Worm (Caenorhabditis elegans) whole organism, L2 larva: ENCODE data around the gene hcp-1.

ENCODE experiments used
- C34F6.9 ChIP-seq: fragments of 150-350 bp; optimal IDR thresholded peaks from 2 replicates; lab custom pipeline; 2014; ENCODE audit warnings: missing biosample characterization, missing genetic modification characterization
- F13H6.1 ChIP-seq: sonication (generic microtip); optimal IDR thresholded peaks from 2 replicates; lab custom pipeline; 2016; ENCODE audit warnings: missing genetic modification characterization, missing compliant biosample characterization
- R02D3.7 ChIP-seq: fragments of 150-350 bp; optimal IDR thresholded peaks from 2 replicates; lab custom pipeline; 2014; ENCODE audit warnings: missing biosample characterization, missing genetic modification characterization
- Y55F3AM.14 ChIP-seq: fragments of 200-800 bp; sonication (Bioruptor generic); optimal IDR thresholded peaks from 2 replicates; lab custom pipeline; 2018; ENCODE audit warnings: mild to moderate bottlenecking, missing genetic modification characterization, missing compliant biosample characterization
- ZK546.5 ChIP-seq: sonication (generic microtip); optimal IDR thresholded peaks from 2 replicates; lab custom pipeline; 2017; ENCODE audit warnings: missing biosample characterization, missing genetic modification characterization
- alr-1 ChIP-seq: fragments of 150-350 bp; optimal IDR thresholded peaks from 2 replicates; lab custom pipeline; 2014; ENCODE audit warnings: missing biosample characterization, missing genetic modification characterization
- ama-1 ChIP-seq: fragments of 150-350 bp; optimal IDR thresholded peaks from 2 replicates; lab custom pipeline; 2018; ENCODE audit warnings: inconsistent platforms
- blmp-1 ChIP-seq: sonication (generic microtip); optimal IDR thresholded peaks from 2 replicates; lab custom pipeline; 2017; ENCODE audit warnings: missing genetic modification characterization, mild to moderate bottlenecking, missing compliant biosample characterization, antibody characterized with exemption, moderate library complexity; ENCODE audit not compliant: insufficient read depth
- crh-2 ChIP-seq: sonication (generic microtip); optimal IDR thresholded peaks from 2 replicates; lab custom pipeline; 2017; ENCODE audit warnings: missing biosample characterization, missing genetic modification characterization
- dmd-4 ChIP-seq: sonication (generic microtip); optimal IDR thresholded peaks from 2 replicates; lab custom pipeline; 2017; ENCODE audit warnings: missing biosample characterization, missing genetic modification characterization
- egl-27 ChIP-seq: sonication (generic microtip); optimal IDR thresholded peaks from 3 replicates; lab custom pipeline; 2017; ENCODE audit warnings: missing biosample characterization, missing genetic modification reagents, missing genetic modification characterization
- elt-1 ChIP-seq: fragments of 150-350 bp; optimal IDR thresholded peaks from 2 replicates; lab custom pipeline; 2014; ENCODE audit warnings: missing biosample characterization, missing genetic modification characterization
- elt-3 ChIP-seq: sonication (generic microtip); optimal IDR thresholded peaks from 2 replicates; lab custom pipeline; 2017; ENCODE audit warnings: missing biosample characterization, missing genetic modification characterization
- fos-1 ChIP-seq: fragments of 150-350 bp; optimal IDR thresholded peaks from 2 replicates; lab custom pipeline; 2014; ENCODE audit warnings: missing biosample characterization, missing genetic modification characterization
- gmeb-1 ChIP-seq: fragments of 150-350 bp; optimal IDR thresholded peaks from 2 replicates; lab custom pipeline; 2014; ENCODE audit warnings: missing biosample characterization, missing genetic modification characterization
- lin-11 ChIP-seq: fragments of 150-350 bp; sonication (generic microtip); optimal IDR thresholded peaks from 2 replicates; lab custom pipeline; 2014; ENCODE audit warnings: missing biosample characterization, missing genetic modification characterization, inconsistent platforms, mixed read lengths
- lin-39 ChIP-seq: fragments of 150-350 bp; optimal IDR thresholded peaks from 2 replicates; lab custom pipeline; 2014; ENCODE audit warnings: missing biosample characterization, missing genetic modification reagents, missing genetic modification characterization
- lsy-2 ChIP-seq, 2 experiments: fragments of 150-350 bp in 1 of 2; sonication (generic microtip) in 1 of 2; optimal IDR thresholded peaks; 2 replicates each; lab custom pipeline; 2014 to 2017; ENCODE audit warnings: missing biosample characterization in 2 of 2, missing genetic modification characterization in 2 of 2
- mbf-1 ChIP-seq: sonication (generic microtip); optimal IDR thresholded peaks from 2 replicates; lab custom pipeline; 2017; ENCODE audit warnings: missing biosample characterization, missing genetic modification characterization
- nhr-10 ChIP-seq: sonication (generic microtip); optimal IDR thresholded peaks from 2 replicates; lab custom pipeline; 2017; ENCODE audit warnings: missing biosample characterization, missing genetic modification characterization
- nhr-11 ChIP-seq: fragments of 150-350 bp; optimal IDR thresholded peaks from 2 replicates; lab custom pipeline; 2014; ENCODE audit warnings: missing biosample characterization, missing genetic modification characterization
- nhr-12 ChIP-seq: fragments of 150-350 bp; optimal IDR thresholded peaks from 2 replicates; lab custom pipeline; 2014; ENCODE audit warnings: missing biosample characterization, missing genetic modification characterization
- nhr-21 ChIP-seq: fragments of 150-350 bp; optimal IDR thresholded peaks from 2 replicates; lab custom pipeline; 2014; ENCODE audit warnings: missing biosample characterization, missing genetic modification characterization
- nhr-23 ChIP-seq: fragments of 150-350 bp; optimal IDR thresholded peaks from 2 replicates; lab custom pipeline; 2014; ENCODE audit warnings: missing biosample characterization, missing genetic modification reagents, missing genetic modification characterization
- nhr-6 ChIP-seq: fragments of 150-350 bp; optimal IDR thresholded peaks from 2 replicates; lab custom pipeline; 2014; ENCODE audit warnings: missing biosample characterization, missing genetic modification characterization
- sem-4 ChIP-seq: fragments of 150-350 bp; optimal IDR thresholded peaks from 2 replicates; lab custom pipeline; 2014; ENCODE audit warnings: missing biosample characterization, missing genetic modification reagents, missing genetic modification characterization
- skn-1 ChIP-seq: sonication (generic microtip); optimal IDR thresholded peaks from 2 replicates; lab custom pipeline; 2017; ENCODE audit warnings: missing biosample characterization, missing genetic modification characterization
- sma-3 ChIP-seq: sonication (generic microtip); optimal IDR thresholded peaks from 2 replicates; lab custom pipeline; 2016; ENCODE audit warnings: missing genetic modification reagents, missing genetic modification characterization, missing compliant biosample characterization
- sma-9 ChIP-seq, 2 experiments: fragments of 150-350 bp in 1 of 2; sonication (generic microtip) in 1 of 2; optimal IDR thresholded peaks; 2 replicates each; lab custom pipeline; 2014 to 2016; ENCODE audit warnings: missing genetic modification characterization in 2 of 2, mild to moderate bottlenecking in 1 of 2, missing biosample characterization in 1 of 2, missing compliant biosample characterization in 1 of 2, missing genetic modification reagents in 1 of 2, moderate library complexity in 1 of 2
- snpc-4 ChIP-seq: fragments of 150-350 bp; optimal IDR thresholded peaks from 2 replicates; lab custom pipeline; 2014; ENCODE audit warnings: missing biosample characterization, missing genetic modification characterization
- unc-39 ChIP-seq: fragments of 150-350 bp; optimal IDR thresholded peaks from 2 replicates; lab custom pipeline; 2014; ENCODE audit warnings: missing biosample characterization, missing genetic modification characterization
- unc-55 ChIP-seq: fragments of 150-350 bp; sonication (generic microtip); optimal IDR thresholded peaks from 3 replicates; lab custom pipeline; 2014; ENCODE audit warnings: missing biosample characterization, missing genetic modification reagents, missing genetic modification characterization
- unc-62 ChIP-seq: fragments of 150-350 bp; optimal IDR thresholded peaks from 2 replicates; lab custom pipeline; 2014; ENCODE audit warnings: missing biosample characterization, missing genetic modification reagents, missing genetic modification characterization
- zag-1 ChIP-seq: fragments of 150-350 bp; optimal IDR thresholded peaks from 2 replicates; lab custom pipeline; 2014; ENCODE audit warnings: missing biosample characterization, missing genetic modification characterization
- ztf-4 ChIP-seq: fragments of 150-350 bp; optimal IDR thresholded peaks from 2 replicates; lab custom pipeline; 2014; ENCODE audit warnings: missing biosample characterization, missing genetic modification characterization

The hcp-1 gene

DNA sequence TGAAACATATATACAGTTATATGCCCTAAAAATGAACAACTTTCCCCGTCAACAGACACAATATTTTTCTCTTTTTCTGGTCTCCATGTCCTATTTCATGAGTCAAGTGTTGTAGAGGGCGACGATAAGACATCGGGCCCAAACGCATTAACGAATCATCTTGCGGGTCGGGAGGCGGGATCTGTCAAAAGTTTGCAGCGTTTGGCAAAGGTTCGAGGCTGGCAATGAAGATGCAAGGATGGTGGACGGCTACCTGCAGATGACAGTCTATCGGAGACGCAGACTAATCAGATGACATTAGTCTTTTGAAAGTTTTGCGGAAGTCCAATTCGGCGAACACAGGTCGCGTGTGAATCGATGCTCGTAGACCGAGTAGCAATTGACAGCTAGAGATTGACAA is 26.8 kb downstream of the hcp-1 start:
- TF ChIP-seq sma-3 (peak; percentile 35), nhr-10 (tag; lab: Kevin White, UChicago) (no peak)

DNA sequence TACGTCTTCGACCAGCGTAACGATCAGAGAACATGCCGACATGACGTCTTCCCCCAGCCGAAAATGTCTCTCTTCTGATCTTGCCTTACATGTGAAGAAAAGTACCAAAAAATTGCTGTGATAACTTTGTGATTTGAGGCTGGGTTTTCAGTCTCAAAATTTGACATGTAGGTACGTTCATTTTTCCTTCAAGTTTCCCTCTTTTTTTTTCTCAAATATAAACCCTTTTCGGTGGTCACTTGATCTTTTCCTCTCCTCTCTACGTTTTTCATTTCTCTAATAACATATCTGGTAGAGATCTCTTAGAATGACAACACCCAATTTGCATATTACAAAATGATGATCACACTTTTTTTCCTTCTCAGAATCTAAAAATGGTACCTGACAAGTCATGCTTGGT is 27.9 kb downstream of the hcp-1 start, which contains the start of gene nhr-37:
nhr-37 (plus strand) TSS at position 301 of the 400 bp plus-strand sequence.
- no peak for TF ChIP-seq lsy-2 (tag; optimal IDR thresholded peaks at IDR 0.05; lab: Kevin White, UChicago)
- TF ChIP-seq dmd-4 (tag; lab: Kevin White, UChicago) = no peak
- TF ChIP-seq unc-55 (GFP tag; lab: Kevin White, UChicago) = no peak
- no peak for TF ChIP-seq fos-1 (tag; lab: Kevin White, UChicago)
- TF ChIP-seq mbf-1 (tag; lab: Kevin White, UChicago) = no peak

DNA sequence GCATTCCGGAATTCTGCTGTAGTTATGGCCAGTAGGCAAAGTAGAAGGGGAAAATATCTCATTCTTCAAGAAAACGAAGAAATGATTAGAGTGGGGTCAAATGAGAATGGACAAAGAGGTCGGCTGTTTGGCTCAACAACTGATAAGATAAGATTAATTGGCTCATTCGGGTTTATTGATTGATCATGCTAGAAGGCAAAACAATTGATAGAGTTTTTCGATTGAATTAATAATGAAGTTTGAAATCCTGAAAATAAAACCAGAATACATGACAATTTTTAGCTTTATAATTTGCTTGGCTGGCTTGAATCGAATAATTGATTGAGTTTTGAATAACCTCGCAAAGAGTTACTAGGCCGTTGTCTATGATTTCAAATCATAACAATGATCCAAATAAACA is 32.2 kb downstream of the hcp-1 start, which contains the start of gene ppt-1:
ppt-1 (minus strand) TSS at position 101 of the 400 bp plus-strand sequence.
- no peak for TF ChIP-seq alr-1 (tag; lab: Kevin White, UChicago)
- TF ChIP-seq skn-1 (tag; lab: Kevin White, UChicago) = no peak
- no peak for TF ChIP-seq C34F6.9 (tag; lab: Kevin White, UChicago)
- no peak for TF ChIP-seq blmp-1
- no peak for TF ChIP-seq Y55F3AM.14 (GFP tag; lab: Kevin White, UChicago)
- no peak for TF ChIP-seq F13H6.1 (tag; lab: Kevin White, UChicago)
- TF ChIP-seq nhr-11 (tag; lab: Kevin White, UChicago) = no peak
- no peak for TF ChIP-seq elt-1 (tag; lab: Kevin White, UChicago)
- TF ChIP-seq sma-9 (GFP tag; optimal IDR thresholded peaks at IDR 0.05; lab: Kevin White, UChicago) = no peak
- no peak for TF ChIP-seq sma-9 (tag; optimal IDR thresholded peaks at IDR 0.05; lab: Kevin White, UChicago)
- no peak for TF ChIP-seq mbf-1 (tag; lab: Kevin White, UChicago)
- TF ChIP-seq R02D3.7 (tag; lab: Kevin White, UChicago) = no peak
- no peak for TF ChIP-seq ztf-4 (tag; lab: Kevin White, UChicago)

DNA sequence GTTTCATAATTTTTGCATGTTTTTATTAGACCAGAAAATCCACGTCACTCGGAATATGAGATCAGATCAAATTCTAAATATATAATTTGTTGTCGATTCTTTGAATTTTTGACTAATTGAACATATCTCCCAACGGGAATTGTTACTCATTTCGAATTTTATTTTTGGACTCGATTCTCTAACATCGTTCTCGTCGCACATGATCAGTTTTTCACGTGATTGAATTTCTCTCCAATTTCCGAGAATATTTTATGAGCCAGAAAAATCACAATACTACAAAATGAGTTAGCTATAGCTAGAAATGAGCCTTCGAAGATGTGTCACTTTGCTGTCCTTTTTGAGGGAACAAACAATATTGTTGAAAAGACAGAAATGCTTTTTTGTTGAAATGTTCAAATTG is 36.8 kb downstream of the hcp-1 start:
- no peak for TF ChIP-seq nhr-12 (tag; lab: Kevin White, UChicago)
- peak in 1 of 2 experiments; percentile 46 for TF ChIP-seq lsy-2 (tag; optimal IDR thresholded peaks at IDR 0.05; lab: Kevin White, UChicago)
- TF ChIP-seq zag-1 (tag; lab: Kevin White, UChicago) = no peak
- no peak for TF ChIP-seq F13H6.1 (tag; lab: Kevin White, UChicago)
- no peak for TF ChIP-seq nhr-23 (tag; lab: Kevin White, UChicago)
- TF ChIP-seq nhr-11 (tag; lab: Kevin White, UChicago) = no peak
- TF ChIP-seq egl-27 (tag; lab: Kevin White, UChicago) = no peak
- TF ChIP-seq sma-3 = no peak
- peak; percentile 61 for TF ChIP-seq nhr-21 (tag; lab: Kevin White, UChicago)
- TF ChIP-seq ZK546.5 (tag; lab: Kevin White, UChicago) = no peak
- no peak for TF ChIP-seq sma-9 (GFP tag; optimal IDR thresholded peaks at IDR 0.05; lab: Kevin White, UChicago)
- TF ChIP-seq sma-9 (tag; optimal IDR thresholded peaks at IDR 0.05; lab: Kevin White, UChicago) = no peak
- no peak for TF ChIP-seq lin-11 (tag; lab: Kevin White, UChicago)
- TF ChIP-seq unc-62 = no peak
- TF ChIP-seq ama-1 = no peak
- no peak for TF ChIP-seq fos-1 (tag; lab: Kevin White, UChicago)
- no peak for TF ChIP-seq R02D3.7 (tag; lab: Kevin White, UChicago)
- no peak for TF ChIP-seq dmd-4 (tag; lab: Kevin White, UChicago)
- TF ChIP-seq gmeb-1 (tag; lab: Kevin White, UChicago) = no peak
- no peak for TF ChIP-seq unc-39 (tag; lab: Kevin White, UChicago)
- TF ChIP-seq C34F6.9 (tag; lab: Kevin White, UChicago) = peak; percentile 44
- TF ChIP-seq Y55F3AM.14 (GFP tag; lab: Kevin White, UChicago) = no peak
- no peak for TF ChIP-seq elt-3 (tag; lab: Kevin White, UChicago)
- no peak for TF ChIP-seq alr-1 (tag; lab: Kevin White, UChicago)
- TF ChIP-seq lin-39 (tag; lab: Kevin White, UChicago) = no peak

ce11 chrV:6631866-6632265 is 37.9 kb downstream of the hcp-1 start:
- TF ChIP-seq sem-4 (no peak), sma-3 (no peak), elt-3 (tag; lab: Kevin White, UChicago) (no peak), ZK546.5 (tag; lab: Kevin White, UChicago) (no peak), dmd-4 (tag; lab: Kevin White, UChicago) (no peak), nhr-6 (no peak), gmeb-1 (tag; lab: Kevin White, UChicago) (no peak), sma-9 (GFP tag; optimal IDR thresholded peaks at IDR 0.05; lab: Kevin White, UChicago) (no peak), sma-9 (tag; optimal IDR thresholded peaks at IDR 0.05; lab: Kevin White, UChicago) (no peak), nhr-10 (tag; lab: Kevin White, UChicago) (no peak), ztf-4 (tag; lab: Kevin White, UChicago) (no peak), crh-2 (tag; lab: Kevin White, UChicago) (no peak), snpc-4 (tag; lab: Kevin White, UChicago) (no peak), C34F6.9 (tag; lab: Kevin White, UChicago) (no peak)
